Worm (Caenorhabditis elegans) whole organism, young adult: ENCODE data around the gene sre-45.

ENCODE experiments used
- B0035.1 ChIP-seq: sonication (generic microtip); optimal IDR thresholded peaks from 2 replicates; lab custom pipeline; 2016; ENCODE audit warnings: missing genetic modification characterization, mild to moderate bottlenecking, missing compliant biosample characterization, missing genotype, missing genetic modification reagents
- B0261.1 ChIP-seq: sonication (generic microtip); optimal IDR thresholded peaks from 2 replicates; lab custom pipeline; 2016; ENCODE audit warnings: mild to moderate bottlenecking, missing genetic modification characterization, moderate library complexity, missing compliant biosample characterization
- C06A6.2 ChIP-seq: fragments of 200-800 bp; sonication (Bioruptor generic); conservative IDR thresholded peaks from 2 replicates; pipeline ENCODE4 v1.3.6; 2022; ENCODE audit warnings: missing genetic modification characterization, missing compliant biosample characterization
- F39B2.1 ChIP-seq: fragments of 200-800 bp; sonication (Bioruptor generic); IDR thresholded peaks from 2 replicates; pipeline ENCODE4 v1.3.6; 2022; ENCODE audit warnings: missing genetic modification reagents, missing genetic modification characterization, missing compliant biosample characterization
- F52B5.7 ChIP-seq: sonication (generic microtip); optimal IDR thresholded peaks from 2 replicates; lab custom pipeline; 2016; ENCODE audit warnings: mild to moderate bottlenecking, missing genetic modification characterization, missing compliant biosample characterization
- F55B11.4 ChIP-seq: sonication (generic microtip); optimal IDR thresholded peaks from 2 replicates; lab custom pipeline; 2016; ENCODE audit warnings: missing compliant biosample characterization, missing genetic modification characterization, borderline replicate concordance; ENCODE audit not compliant: insufficient read depth
- akir-1 ChIP-seq: fragments of 200-800 bp; sonication (Bioruptor generic); optimal IDR thresholded peaks from 2 replicates; lab custom pipeline; 2018; ENCODE audit warnings: mild to moderate bottlenecking, missing genetic modification characterization, moderate library complexity, missing compliant biosample characterization
- aptf-3 ChIP-seq: fragments of 200-800 bp; sonication (Bioruptor generic); IDR thresholded peaks from 2 replicates; pipeline ENCODE4 v1.3.6; 2022; ENCODE audit warnings: missing genetic modification characterization, missing compliant biosample characterization
- attf-3 ChIP-seq: fragments of 200-800 bp; sonication (Bioruptor generic); conservative IDR thresholded peaks from 2 replicates; pipeline ENCODE4 v1.3.6; 2022; ENCODE audit warnings: missing genetic modification reagents, missing genetic modification characterization, missing compliant biosample characterization
- attf-6 ChIP-seq: fragments of 200-800 bp; sonication (Bioruptor generic); IDR thresholded peaks from 2 replicates; pipeline ENCODE4 v1.3.6; 2022; ENCODE audit warnings: missing genetic modification reagents, missing genetic modification characterization, missing compliant biosample characterization
- bed-1 ChIP-seq: fragments of 200-800 bp; sonication (Bioruptor generic); IDR thresholded peaks from 2 replicates; pipeline ENCODE4 v1.3.6; 2022; ENCODE audit warnings: missing genetic modification reagents, missing genetic modification characterization, missing compliant biosample characterization
- ccch-3 ChIP-seq: fragments of 200-800 bp; sonication (Bioruptor generic); optimal IDR thresholded peaks from 2 replicates; lab custom pipeline; 2018; ENCODE audit warnings: mild to moderate bottlenecking, missing genetic modification characterization, missing compliant biosample characterization
- cebp-1 ChIP-seq, 2 experiments: fragments of 200-800 bp in 1 of 2; sonication (Bioruptor generic) in 1 of 2; sonication (generic microtip) in 1 of 2; IDR thresholded peaks in 1 of 2; optimal IDR thresholded peaks in 1 of 2; 2 replicates each; pipeline versions ENCODE4 v1.3.6 to Lab custom; 2017 to 2022; ENCODE audit warnings: missing compliant biosample characterization in 2 of 2, missing genetic modification characterization in 2 of 2, mild to moderate bottlenecking in 1 of 2, missing genetic modification reagents in 1 of 2, moderate library complexity in 1 of 2
- cebp-2 ChIP-seq: fragments of 200-800 bp; sonication (Bioruptor generic); IDR thresholded peaks from 2 replicates; pipeline ENCODE4 v1.3.6; 2022; ENCODE audit warnings: missing genetic modification characterization, missing compliant biosample characterization
- ceh-40 ChIP-seq: fragments of 200-800 bp; sonication (Bioruptor generic); IDR thresholded peaks from 2 replicates; pipeline ENCODE4 v1.3.6; 2022; ENCODE audit warnings: missing genetic modification characterization, missing compliant biosample characterization
- ceh-58 ChIP-seq: fragments of 200-800 bp; sonication (Bioruptor generic); IDR thresholded peaks from 2 replicates; pipeline ENCODE4 v1.3.6; 2022; ENCODE audit warnings: missing genetic modification characterization, missing compliant biosample characterization
- chd-7 ChIP-seq: sonication (generic microtip); optimal IDR thresholded peaks from 2 replicates; lab custom pipeline; 2016; ENCODE audit warnings: mild to moderate bottlenecking, missing genetic modification characterization, moderate library complexity, missing compliant biosample characterization
- die-1 ChIP-seq: sonication (generic microtip); optimal IDR thresholded peaks from 2 replicates; lab custom pipeline; 2016; ENCODE audit warnings: missing genotype, mild to moderate bottlenecking, missing genetic modification characterization, missing compliant biosample characterization
- dox-1 ChIP-seq: fragments of 200-800 bp; sonication (Bioruptor generic); IDR thresholded peaks from 2 replicates; pipeline ENCODE4 v1.3.6; 2022; ENCODE audit warnings: missing genetic modification reagents, missing genetic modification characterization, missing compliant biosample characterization
- efl-1 ChIP-seq: fragments of 150-350 bp; optimal IDR thresholded peaks from 2 replicates; lab custom pipeline; 2014; ENCODE audit warnings: missing biosample characterization, missing genetic modification reagents, missing genetic modification characterization
- egl-18 ChIP-seq: fragments of 200-800 bp; sonication (Bioruptor generic); IDR thresholded peaks from 2 replicates; pipeline ENCODE4 v1.3.6; 2022; ENCODE audit warnings: missing genetic modification reagents, missing genetic modification characterization, missing compliant biosample characterization
- ekl-4 ChIP-seq: fragments of 200-800 bp; sonication (Bioruptor generic); IDR thresholded peaks from 2 replicates; pipeline ENCODE4 v1.3.6; 2022; ENCODE audit warnings: missing genetic modification reagents, missing genetic modification characterization, missing compliant biosample characterization
- hmg-1.2 ChIP-seq: fragments of 200-800 bp; sonication (Bioruptor generic); IDR thresholded peaks from 2 replicates; pipeline ENCODE4 v1.3.6; 2022; ENCODE audit warnings: missing genetic modification reagents, missing genetic modification characterization, missing compliant biosample characterization
- hsf-1 ChIP-seq: fragments of 200-800 bp; sonication (Bioruptor generic); IDR thresholded peaks from 2 replicates; pipeline ENCODE4 v1.3.6; 2022; ENCODE audit warnings: missing genetic modification reagents, missing genetic modification characterization, missing compliant biosample characterization
- lag-1 ChIP-seq: fragments of 200-800 bp; sonication (Bioruptor generic); IDR thresholded peaks from 2 replicates; pipeline ENCODE4 v1.3.6; 2022; ENCODE audit warnings: missing genetic modification reagents, missing genetic modification characterization, missing compliant biosample characterization
- let-607 ChIP-seq, 2 experiments: fragments of 200-800 bp in 1 of 2; sonication (Bioruptor generic) in 1 of 2; sonication (generic microtip) in 1 of 2; optimal IDR thresholded peaks; 2 replicates each; lab custom pipeline; 2016 to 2018; ENCODE audit warnings: mild to moderate bottlenecking in 2 of 2, missing compliant biosample characterization in 2 of 2, missing genetic modification characterization in 2 of 2, moderate library complexity in 2 of 2, missing genotype in 1 of 2
- lin-26 ChIP-seq: fragments of 200-800 bp; sonication (Bioruptor generic); IDR thresholded peaks from 2 replicates; pipeline ENCODE4 v1.3.6; 2022; ENCODE audit warnings: missing genetic modification reagents, missing genetic modification characterization, missing compliant biosample characterization
- lin-40 ChIP-seq: sonication (generic microtip); optimal IDR thresholded peaks from 2 replicates; lab custom pipeline; 2016; ENCODE audit warnings: missing genetic modification characterization, mild to moderate bottlenecking, missing compliant biosample characterization, missing genotype, missing genetic modification reagents
- lin-54 ChIP-seq: fragments of 200-800 bp; sonication (Bioruptor generic); optimal IDR thresholded peaks from 2 replicates; lab custom pipeline; 2018; ENCODE audit warnings: mild to moderate bottlenecking, missing genetic modification characterization, missing compliant biosample characterization
- lir-1 ChIP-seq: fragments of 200-800 bp; sonication (Bioruptor generic); conservative IDR thresholded peaks from 2 replicates; pipeline ENCODE4 v1.3.6; 2022; ENCODE audit warnings: missing genetic modification reagents, missing genetic modification characterization, missing compliant biosample characterization
- lsl-1 ChIP-seq: fragments of 200-800 bp; sonication (Bioruptor generic); optimal IDR thresholded peaks from 2 replicates; lab custom pipeline; 2018; ENCODE audit warnings: mild to moderate bottlenecking, missing genetic modification characterization, moderate library complexity, missing compliant biosample characterization
- madf-3 ChIP-seq: fragments of 200-800 bp; sonication (Bioruptor generic); IDR thresholded peaks from 2 replicates; pipeline ENCODE4 v1.3.6; 2022; ENCODE audit warnings: missing genetic modification reagents, missing genetic modification characterization, missing compliant biosample characterization
- madf-6 ChIP-seq: fragments of 200-800 bp; sonication (Bioruptor generic); IDR thresholded peaks from 2 replicates; pipeline ENCODE4 v1.3.6; 2022; ENCODE audit warnings: missing genetic modification reagents, missing genetic modification characterization, missing compliant biosample characterization
- madf-8 ChIP-seq: fragments of 200-800 bp; sonication (Bioruptor generic); conservative IDR thresholded peaks from 2 replicates; pipeline ENCODE4 v1.3.6; 2022; ENCODE audit warnings: missing genetic modification reagents, missing genetic modification characterization, missing compliant biosample characterization
- mel-28 ChIP-seq: sonication (generic microtip); optimal IDR thresholded peaks from 2 replicates; lab custom pipeline; 2016; ENCODE audit warnings: borderline replicate concordance, mild to moderate bottlenecking, missing genetic modification characterization, missing compliant biosample characterization
- mes-4 ChIP-seq: sonication (generic microtip); optimal IDR thresholded peaks from 2 replicates; lab custom pipeline; 2016; ENCODE audit warnings: missing genotype, missing genetic modification characterization, missing compliant biosample characterization
- nfya-2 ChIP-seq: fragments of 200-800 bp; sonication (Bioruptor generic); IDR thresholded peaks from 2 replicates; pipeline ENCODE4 v1.3.6; 2022; ENCODE audit warnings: missing genetic modification reagents, missing genetic modification characterization, missing compliant biosample characterization
- nfyb-1 ChIP-seq: fragments of 200-800 bp; sonication (Bioruptor generic); IDR thresholded peaks from 2 replicates; pipeline ENCODE4 v1.3.6; 2022; ENCODE audit warnings: missing genetic modification reagents, missing genetic modification characterization, missing compliant biosample characterization
- nhr-179 ChIP-seq: sonication (generic microtip); optimal IDR thresholded peaks from 2 replicates; lab custom pipeline; 2016; ENCODE audit warnings: mild to moderate bottlenecking, missing genetic modification characterization, missing compliant biosample characterization
- nhr-90 ChIP-seq: sonication (generic microtip); optimal IDR thresholded peaks from 2 replicates; lab custom pipeline; 2016; ENCODE audit warnings: missing genotype, mild to moderate bottlenecking, missing genetic modification characterization, missing compliant biosample characterization
- pbrm-1 ChIP-seq: fragments of 200-800 bp; sonication (Bioruptor generic); IDR thresholded peaks from 2 replicates; pipeline ENCODE4 v1.3.6; 2022; ENCODE audit warnings: missing genetic modification reagents, missing genetic modification characterization, missing compliant biosample characterization
- rcor-1 ChIP-seq: fragments of 200-800 bp; sonication (Bioruptor generic); IDR thresholded peaks from 2 replicates; pipeline ENCODE4 v1.3.6; 2022; ENCODE audit warnings: missing genetic modification reagents, missing genetic modification characterization, missing compliant biosample characterization
- repo-1 ChIP-seq: sonication (generic microtip); optimal IDR thresholded peaks from 2 replicates; lab custom pipeline; 2017; ENCODE audit warnings: mild to moderate bottlenecking, missing genetic modification characterization, missing compliant biosample characterization
- sea-2 ChIP-seq: fragments of 200-800 bp; sonication (Bioruptor generic); IDR thresholded peaks from 2 replicates; pipeline ENCODE4 v1.3.6; 2022; ENCODE audit warnings: missing genetic modification characterization, missing compliant biosample characterization
- snpc-1.3 ChIP-seq: sonication (generic microtip); optimal IDR thresholded peaks from 2 replicates; lab custom pipeline; 2017; ENCODE audit warnings: missing genetic modification characterization, mild to moderate bottlenecking, missing compliant biosample characterization, antibody characterized with exemption, moderate library complexity, missing genotype, missing genetic modification reagents; ENCODE audit not compliant: insufficient read depth
- zfh-2 ChIP-seq: fragments of 200-800 bp; sonication (Bioruptor generic); conservative IDR thresholded peaks from 2 replicates; pipeline ENCODE4 v1.3.6; 2022; ENCODE audit warnings: missing genetic modification reagents, missing genetic modification characterization, missing compliant biosample characterization

sre-45 gene

DNA sequence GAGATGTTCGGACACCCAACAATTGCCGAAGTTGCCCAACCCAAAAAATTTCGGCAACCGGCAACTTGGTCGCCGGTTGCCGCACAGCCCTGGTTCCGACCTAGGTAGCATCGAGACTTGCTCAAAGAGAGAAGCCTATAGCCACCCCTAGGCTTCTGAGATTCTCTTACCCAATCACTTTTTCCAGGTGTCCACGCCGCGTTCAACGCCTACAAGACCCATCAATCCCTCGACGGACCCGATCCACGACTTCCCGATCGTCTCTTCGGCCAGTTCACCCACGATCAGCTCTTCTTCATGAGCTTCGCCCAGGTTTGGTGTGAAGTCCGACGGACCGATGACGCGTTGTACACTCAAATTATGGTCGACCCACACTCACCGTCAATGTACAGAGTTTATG, 1.9 kb upstream of the sre-45 start:
- no peak for TF ChIP-seq F39B2.1 (GFP tag; lab: Robert Waterston, UW)
- peak; percentile 55; the same call in 1 of the 2 replicates for TF ChIP-seq zfh-2
- TF ChIP-seq let-607 (tag; optimal IDR thresholded peaks at IDR 0.05; lab: Kevin White, UChicago): no peak

- TF ChIP-seq akir-1 (GFP tag; lab: Kevin White, UChicago) (no peak), dox-1 (GFP tag; lab: Robert Waterston, UW) (peak; percentile 87), ceh-40 (0 out of 2 replicates have a peak, but pooled peaks have one; percentile 25), lag-1 (GFP tag; lab: Robert Waterston, UW) (no peak), hmg-1.2 (GFP tag; lab: Robert Waterston, UW) (peak; percentile 95), madf-6 (GFP tag; lab: Robert Waterston, UW) (peak; percentile 89), madf-8 (GFP tag; lab: Robert Waterston, UW) (peak; percentile 48), snpc-1.3 (tag; lab: Kevin White, UChicago) (peak; percentile 97), efl-1 (peak; percentile 63), lin-54 (GFP tag; lab: Kevin White, UChicago) (peak; percentile 76), B0035.1 (no peak), nfya-2 (no peak), ekl-4 (GFP tag; lab: Robert Waterston, UW) (peak; percentile 91), nhr-179 (tag; lab: Kevin White, UChicago) (no peak), hsf-1 (GFP tag; lab: Robert Waterston, UW) (peak; percentile 39; the same call in 1 of the 2 replicates), nfyb-1 (0 out of 2 replicates have a peak, but pooled peaks have one; percentile 24), C06A6.2 (GFP tag; lab: Robert Waterston, UW) (no peak), repo-1 (tag; lab: Kevin White, UChicago) (no peak), F55B11.4 (no peak), mel-28 (tag; lab: Kevin White, UChicago) (no peak), attf-6 (peak; percentile 97), B0261.1 (tag; lab: Kevin White, UChicago) (no peak), madf-3 (GFP tag; lab: Robert Waterston, UW) (0 out of 2 replicates have a peak, but pooled peaks have one; percentile 29), ccch-3 (GFP tag; lab: Kevin White, UChicago) (no peak), rcor-1 (peak; percentile 81), pbrm-1 (GFP tag; lab: Robert Waterston, UW) (peak; percentile 88; the same call in 1 of the 2 replicates), F52B5.7 (tag; lab: Kevin White, UChicago) (no peak), lir-1 (GFP tag; lab: Robert Waterston, UW) (peak; percentile 51; the same call in 1 of the 2 replicates), cebp-2 (GFP tag; lab: Robert Waterston, UW) (no peak), lin-26 (peak; percentile 94), chd-7 (tag; lab: Kevin White, UChicago) (no peak), lsl-1 (GFP tag; lab: Kevin White, UChicago) (peak; percentile 81), lin-40 (tag; lab: Kevin White, UChicago) (no peak), sea-2 (no peak), cebp-1 (GFP tag; IDR thresholded peaks at IDR 0.05; lab: Robert Waterston, UW) (no peak), cebp-1 (tag; optimal IDR thresholded peaks at IDR 0.05; lab: Kevin White, UChicago) (peak; percentile 58), mes-4 (tag; lab: Kevin White, UChicago) (peak; percentile 54), die-1 (peak; percentile 75), F39B2.1 (GFP tag; lab: Robert Waterston, UW) (0 out of 2 replicates have a peak, but pooled peaks have one; percentile 6), nhr-90 (tag; lab: Kevin White, UChicago) (no peak), ceh-58 (GFP tag; lab: Robert Waterston, UW) (no peak), egl-18 (GFP tag; lab: Robert Waterston, UW) (no peak), bed-1 (GFP tag; lab: Robert Waterston, UW) (no peak), aptf-3 (GFP tag; lab: Robert Waterston, UW) (no peak), attf-3 (GFP tag; lab: Robert Waterston, UW) (peak; percentile 39; the same call in 1 of the 2 replicates)
These were observed 3.5 kb downstream of the sre-45 start for ce11 chrII:13521179-13521616.
